Worm (Caenorhabditis elegans) whole organism, L2 larva: Measurements from ENCODE around the gene B0024.15.

Experiments used
- dmd-4 ChIP-seq: sonication (generic microtip); optimal IDR thresholded peaks from 2 replicates; lab custom pipeline; 2017; ENCODE audit warnings: missing biosample characterization, missing genetic modification characterization
- egl-27 ChIP-seq: sonication (generic microtip); optimal IDR thresholded peaks from 3 replicates; lab custom pipeline; 2017; ENCODE audit warnings: missing biosample characterization, missing genetic modification reagents, missing genetic modification characterization
- elt-3 ChIP-seq: sonication (generic microtip); optimal IDR thresholded peaks from 2 replicates; lab custom pipeline; 2017; ENCODE audit warnings: missing biosample characterization, missing genetic modification characterization
- fos-1 ChIP-seq: fragments of 150-350 bp; optimal IDR thresholded peaks from 2 replicates; lab custom pipeline; 2014; ENCODE audit warnings: missing biosample characterization, missing genetic modification characterization
- lin-13 ChIP-seq: fragments of 150-350 bp; optimal IDR thresholded peaks from 2 replicates; lab custom pipeline; 2014; ENCODE audit warnings: missing biosample characterization, missing genetic modification reagents, missing genetic modification characterization
- nhr-10 ChIP-seq: sonication (generic microtip); optimal IDR thresholded peaks from 2 replicates; lab custom pipeline; 2017; ENCODE audit warnings: missing biosample characterization, missing genetic modification characterization
- nhr-237 ChIP-seq: fragments of 150-350 bp; optimal IDR thresholded peaks from 2 replicates; lab custom pipeline; 2014; ENCODE audit warnings: missing biosample characterization, missing genetic modification characterization
- nhr-77 ChIP-seq: fragments of 150-350 bp; optimal IDR thresholded peaks from 2 replicates; lab custom pipeline; 2014; ENCODE audit warnings: missing biosample characterization, missing genetic modification characterization

DNA sequence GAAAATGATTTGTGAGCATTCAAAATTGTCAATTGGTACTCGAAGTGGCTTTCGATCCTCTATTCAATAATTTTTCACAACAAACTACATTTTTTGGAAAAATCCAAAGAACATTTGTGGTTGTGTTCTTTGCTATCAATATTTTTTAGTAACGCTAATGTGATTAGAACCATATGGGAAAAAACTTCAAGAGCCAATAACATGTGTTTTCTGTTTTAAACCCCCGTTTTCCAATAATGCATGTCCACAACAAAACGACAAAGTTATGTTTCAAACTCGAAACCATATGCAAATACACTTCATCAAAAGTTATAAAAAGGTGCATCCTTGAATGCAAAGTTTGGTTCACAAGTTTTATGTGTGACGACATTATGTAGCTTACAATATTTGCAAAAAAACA is 4.0 kb upstream of the B0024.15 start:
- TF ChIP-seq dmd-4 (no peak), egl-27 (tag; lab: Kevin White, UChicago) (no peak), lin-13 (GFP tag; lab: Kevin White, UChicago) (no peak), elt-3 (tag; lab: Kevin White, UChicago) (no peak), nhr-237 (tag; lab: Kevin White, UChicago) (no peak), fos-1 (no peak), nhr-10 (no peak), nhr-77 (tag; lab: Kevin White, UChicago) (no peak)
